Fruit fly (Drosophila melanogaster) whole organism, embryonic: ENCODE data around the gene CG9782.
A peak's percentile ranks its signal among the peaks of the same experiment; 100 is the strongest.

ENCODE experiments used
- BEAF-32 ChIP-seq: fragments of 200-800 bp; sonication (Bioruptor generic); optimal IDR thresholded peaks from 3 replicates; lab custom pipeline; 2017; ENCODE audit warnings: missing biosample characterization, missing genetic modification characterization, mild to moderate bottlenecking, moderate library complexity, missing genetic modification reagents
- CG11085 ChIP-seq: fragments of 200-800 bp; sonication (Bioruptor generic); IDR thresholded peaks from 2 replicates; pipeline ENCODE4 v1.3.6; 2022; ENCODE audit warnings: missing biosample characterization, missing genetic modification characterization
- CG12071 ChIP-seq: fragments of 200-800 bp; sonication (Bioruptor generic); optimal IDR thresholded peaks from 3 replicates; lab custom pipeline; 2018; ENCODE audit warnings: missing biosample characterization, mild to moderate bottlenecking, missing genetic modification characterization
- CG12659 ChIP-seq: fragments of 200-800 bp; sonication (Bioruptor generic); optimal IDR thresholded peaks from 3 replicates; lab custom pipeline; 2017; ENCODE audit warnings: mild to moderate bottlenecking, missing biosample characterization, missing genetic modification reagents, missing genetic modification characterization
- CG15269 ChIP-seq: fragments of 200-800 bp; sonication (Bioruptor generic); optimal IDR thresholded peaks from 2 replicates; lab custom pipeline; 2018; ENCODE audit warnings: missing biosample characterization, mild to moderate bottlenecking, missing genetic modification characterization, moderate library complexity
- CG16815 ChIP-seq: fragments of 200-800 bp; sonication (Bioruptor generic); optimal IDR thresholded peaks from 3 replicates; lab custom pipeline; 2017; ENCODE audit warnings: missing biosample characterization, mild to moderate bottlenecking, missing genetic modification characterization
- CG17361 ChIP-seq: fragments of 200-800 bp; sonication (Bioruptor generic); IDR thresholded peaks from 3 replicates; pipeline ENCODE4 v1.3.6; 2022; ENCODE audit warnings: missing biosample characterization, missing genetic modification characterization
- CG18476 ChIP-seq: fragments of 200-800 bp; sonication (Bioruptor generic); optimal IDR thresholded peaks from 2 replicates; lab custom pipeline; 2016; ENCODE audit warnings: missing biosample characterization, mild to moderate bottlenecking, missing genetic modification characterization
- CG30403 ChIP-seq: fragments of 200-800 bp; sonication (Bioruptor generic); optimal IDR thresholded peaks from 3 replicates; lab custom pipeline; 2016; ENCODE audit warnings: missing biosample characterization, missing genetic modification characterization
- CG4854 ChIP-seq: fragments of 200-800 bp; sonication (Bioruptor generic); optimal IDR thresholded peaks from 2 replicates; lab custom pipeline; 2016; ENCODE audit warnings: missing biosample characterization, missing genetic modification characterization, inconsistent platforms
- CG6254 ChIP-seq: fragments of 200-800 bp; sonication (Bioruptor generic); optimal IDR thresholded peaks from 3 replicates; lab custom pipeline; 2017; ENCODE audit warnings: mild to moderate bottlenecking, missing biosample characterization, missing genetic modification reagents, missing genetic modification characterization
- CG7987 ChIP-seq: fragments of 200-800 bp; sonication (Bioruptor generic); optimal IDR thresholded peaks from 2 replicates; lab custom pipeline; 2018; ENCODE audit warnings: missing biosample characterization, mild to moderate bottlenecking, missing genetic modification characterization, moderate library complexity
- CG8478 ChIP-seq: fragments of >200 bp; optimal IDR thresholded peaks from 2 replicates; lab custom pipeline; 2018
- CG8765 ChIP-seq: fragments of 200-800 bp; sonication (Bioruptor generic); IDR thresholded peaks from 2 replicates; pipeline ENCODE4 v1.3.6; 2022; ENCODE audit warnings: missing biosample characterization, missing genetic modification characterization
- CG9215 ChIP-seq: fragments of 200-800 bp; sonication (Bioruptor generic); IDR thresholded peaks from 2 replicates; pipeline ENCODE4 v1.3.6; 2022; ENCODE audit warnings: missing biosample characterization, missing genetic modification characterization
- CG9876 ChIP-seq: fragments of 200-800 bp; sonication (Bioruptor generic); optimal IDR thresholded peaks from 2 replicates; lab custom pipeline; 2016; ENCODE audit warnings: missing biosample characterization, missing genetic modification characterization
- D19A ChIP-seq: fragments of 200-800 bp; optimal IDR thresholded peaks from 3 replicates; lab custom pipeline; 2019; ENCODE audit warnings: missing biosample characterization, mild to moderate bottlenecking, missing genetic modification characterization, moderate library complexity
- Dip3 ChIP-seq: fragments of 200-800 bp; sonication (Bioruptor generic); optimal IDR thresholded peaks from 3 replicates; lab custom pipeline; 2016; ENCODE audit warnings: missing biosample characterization, missing genetic modification characterization
- Ets65A ChIP-seq: fragments of 200-800 bp; sonication (Bioruptor generic); peaks from one replicate; lab custom pipeline; 2016; ENCODE audit warnings: missing biosample characterization, missing genetic modification characterization
- HLH4C ChIP-seq: fragments of 200-800 bp; sonication (Bioruptor generic); IDR thresholded peaks from 3 replicates; pipeline ENCODE4 v1.3.6; 2022; ENCODE audit warnings: missing biosample characterization, missing genetic modification characterization; ENCODE audit not compliant: partially characterized antibody
- HLH54F ChIP-seq: fragments of 200-800 bp; sonication (Bioruptor generic); optimal IDR thresholded peaks from 3 replicates; lab custom pipeline; 2016; ENCODE audit warnings: missing biosample characterization, missing genetic modification characterization
- Hsf ChIP-seq: fragments of 200-800 bp; sonication (Bioruptor generic); optimal IDR thresholded peaks from 3 replicates; lab custom pipeline; 2016; ENCODE audit warnings: missing biosample characterization, missing genetic modification characterization
- NC2β ChIP-seq: fragments of 200-800 bp; sonication (Bioruptor generic); optimal IDR thresholded peaks from 2 replicates; lab custom pipeline; 2016; ENCODE audit warnings: missing biosample characterization, missing genetic modification characterization
- Nf-YB ChIP-seq: fragments of 200-800 bp; sonication (Bioruptor generic); optimal IDR thresholded peaks from 3 replicates; lab custom pipeline; 2019; ENCODE audit warnings: missing biosample characterization, mild to moderate bottlenecking, missing genetic modification characterization, moderate library complexity
- Nf-YC ChIP-seq: fragments of 200-800 bp; optimal IDR thresholded peaks from 3 replicates; lab custom pipeline; 2019; ENCODE audit warnings: missing biosample characterization, mild to moderate bottlenecking, missing genetic modification characterization, moderate library complexity
- Pdp1 ChIP-seq, 2 experiments: fragments of 200-800 bp; sonication (Bioruptor generic); optimal IDR thresholded peaks; 3 replicates each; lab custom pipeline; 2016; ENCODE audit warnings: missing biosample characterization in 2 of 2, missing genetic modification characterization in 2 of 2, mild to moderate bottlenecking in 1 of 2, moderate library complexity in 1 of 2
- Ptx1 ChIP-seq: fragments of 200-800 bp; sonication (Bioruptor generic); IDR thresholded peaks from 2 replicates; pipeline ENCODE4 v1.3.6; 2022; ENCODE audit warnings: missing biosample characterization, missing genetic modification characterization
- Side ChIP-seq: fragments of 200-800 bp; sonication (Bioruptor generic); optimal IDR thresholded peaks from 2 replicates; lab custom pipeline; 2016; ENCODE audit warnings: missing biosample characterization, missing genetic modification characterization
- TFAM ChIP-seq: fragments of 200-800 bp; sonication (Bioruptor generic); optimal IDR thresholded peaks from 2 replicates; lab custom pipeline; 2017; ENCODE audit warnings: missing biosample characterization, missing genetic modification characterization, inconsistent platforms
- Tbp ChIP-seq: fragments of >200 bp; optimal IDR thresholded peaks from 2 replicates; lab custom pipeline; 2018; ENCODE audit warnings: missing biosample characterization, missing genetic modification characterization
- br ChIP-seq: fragments of >200 bp; optimal IDR thresholded peaks from 2 replicates; lab custom pipeline; 2017
- cato ChIP-seq: fragments of 200-800 bp; sonication (Bioruptor generic); optimal IDR thresholded peaks from 2 replicates; lab custom pipeline; 2016; ENCODE audit warnings: missing biosample characterization, missing genetic modification characterization, borderline replicate concordance
- crc ChIP-seq: fragments of 200-800 bp; sonication (Bioruptor generic); optimal IDR thresholded peaks from 2 replicates; lab custom pipeline; 2016; ENCODE audit warnings: missing biosample characterization, missing genetic modification characterization
- cwo ChIP-seq: fragments of 200-800 bp; sonication (Bioruptor generic); optimal IDR thresholded peaks from 3 replicates; lab custom pipeline; 2017; ENCODE audit warnings: missing biosample characterization, missing genetic modification characterization, mild to moderate bottlenecking, moderate library complexity, missing genetic modification reagents
- ems ChIP-seq: fragments of 200-800 bp; sonication (Bioruptor generic); optimal IDR thresholded peaks from 3 replicates; lab custom pipeline; 2016; ENCODE audit warnings: missing biosample characterization, missing genetic modification characterization
- eyg ChIP-seq: fragments of 200-800 bp; sonication (Bioruptor generic); optimal IDR thresholded peaks from 3 replicates; lab custom pipeline; 2016; ENCODE audit warnings: missing biosample characterization, missing genetic modification characterization
- inv ChIP-seq: fragments of 200-800 bp; sonication (Bioruptor generic); IDR thresholded peaks from 2 replicates; pipeline ENCODE4 v1.3.6; 2022; ENCODE audit warnings: missing biosample characterization, missing genetic modification characterization; ENCODE audit not compliant: partially characterized antibody
- mirr ChIP-seq: fragments of 200-800 bp; sonication (Bioruptor generic); optimal IDR thresholded peaks from 3 replicates; lab custom pipeline; 2018; ENCODE audit warnings: missing biosample characterization, mild to moderate bottlenecking, missing genetic modification characterization
- oc ChIP-seq: fragments of 200-800 bp; sonication (Bioruptor generic); optimal IDR thresholded peaks from 2 replicates; lab custom pipeline; 2018; ENCODE audit warnings: missing biosample characterization, mild to moderate bottlenecking, missing genetic modification characterization, moderate library complexity
- odd ChIP-seq: fragments of 200-800 bp; sonication (Bioruptor generic); optimal IDR thresholded peaks from 2 replicates; lab custom pipeline; 2017; ENCODE audit warnings: missing biosample characterization, mild to moderate bottlenecking, missing genetic modification characterization
- pan ChIP-seq, 4 experiments: fragments of >200 bp in 3 of 4; fragments of 200-800 bp in 1 of 4; sonication (Bioruptor generic) in 1 of 4; optimal IDR thresholded peaks in 3 of 4; IDR thresholded peaks in 1 of 4; 2 replicates each; pipeline versions ENCODE4 v1.3.6 to Lab custom; 2017 to 2022; ENCODE audit warnings: missing biosample characterization in 2 of 4, missing genetic modification characterization in 2 of 4, mixed read lengths in 1 of 4
- prd ChIP-seq, 3 experiments: fragments of >200 bp in 2 of 3; fragments of 200-800 bp in 1 of 3; sonication (Bioruptor generic) in 1 of 3; optimal IDR thresholded peaks in 2 of 3; IDR thresholded peaks in 1 of 3; 2 replicates in 2 of 3; 3 replicates in 1 of 3; pipeline versions ENCODE4 v1.3.6 to Lab custom; 2017 to 2022; ENCODE audit warnings: missing biosample characterization in 1 of 3, missing genetic modification characterization in 1 of 3
- pzg ChIP-seq: fragments of 200-800 bp; sonication (Bioruptor generic); optimal IDR thresholded peaks from 3 replicates; lab custom pipeline; 2018; ENCODE audit warnings: missing biosample characterization, mild to moderate bottlenecking, missing genetic modification characterization, moderate library complexity
- slbo ChIP-seq: fragments of 200-800 bp; sonication (Bioruptor generic); IDR thresholded peaks from 2 replicates; pipeline ENCODE4 v1.3.6; 2022; ENCODE audit warnings: missing biosample characterization, missing genetic modification characterization
- tin ChIP-seq: fragments of 200-800 bp; sonication (Bioruptor generic); optimal IDR thresholded peaks from 3 replicates; lab custom pipeline; 2016; ENCODE audit warnings: missing biosample characterization, missing genetic modification characterization
- twi ChIP-seq: fragments of 200-800 bp; optimal IDR thresholded peaks from 2 replicates; lab custom pipeline; 2019; ENCODE audit warnings: missing biosample characterization, mild to moderate bottlenecking, missing genetic modification characterization, moderate library complexity
- wek ChIP-seq: fragments of 200-800 bp; sonication (Bioruptor generic); optimal IDR thresholded peaks from 3 replicates; lab custom pipeline; 2018; ENCODE audit warnings: missing biosample characterization, mild to moderate bottlenecking, missing genetic modification characterization, moderate library complexity
- zen ChIP-seq: fragments of 200-800 bp; sonication (Bioruptor generic); optimal IDR thresholded peaks from 3 replicates; lab custom pipeline; 2018; ENCODE audit warnings: missing biosample characterization, mild to moderate bottlenecking, missing genetic modification characterization, moderate library complexity
- zen2 ChIP-seq: fragments of 200-800 bp; sonication (Bioruptor generic); IDR thresholded peaks from 3 replicates; pipeline ENCODE4 v1.3.6; 2022; ENCODE audit warnings: missing biosample characterization, missing genetic modification characterization; ENCODE audit not compliant: partially characterized antibody
- zf30C ChIP-seq: fragments of 200-800 bp; sonication (Bioruptor generic); optimal IDR thresholded peaks from 3 replicates; lab custom pipeline; 2018; ENCODE audit warnings: missing biosample characterization, mild to moderate bottlenecking, missing genetic modification characterization

Gene CG9782

dm6 chrX:16598336-16598977, 22.9 kb downstream of the CG9782 start (continued):
- TF ChIP-seq Nf-YB (GFP tag; lab: Kevin White, UChicago) (no peak), Ptx1 (GFP tag; lab: Robert Waterston, UW) (no peak), HLH4C (GFP tag; lab: Robert Waterston, UW) (no peak), NC2β (GFP tag; lab: Kevin White, UChicago) (no peak), eyg (GFP tag; lab: Kevin White, UChicago) (no peak), BEAF-32 (GFP tag; lab: Kevin White, UChicago) (no peak), CG6254 (GFP tag; lab: Kevin White, UChicago) (no peak), inv (GFP tag; lab: Robert Waterston, UW) (no peak), Pdp1 (GFP tag; optimal IDR thresholded peaks at IDR 0.05; lab: Kevin White, UChicago) (peak in 1 of 2 experiments; percentile 23), CG7987 (GFP tag; lab: Kevin White, UChicago) (peak; percentile 9), twi (tag; lab: Kevin White, UChicago) (no peak), CG12659 (GFP tag; lab: Kevin White, UChicago) (peak; percentile 32), CG9215 (GFP tag; lab: Robert Waterston, UW) (no peak), slbo (GFP tag; lab: Robert Waterston, UW) (no peak), Side (GFP tag; lab: Kevin White, UChicago) (no peak), CG9876 (GFP tag; lab: Kevin White, UChicago) (no peak), odd (GFP tag; lab: Kevin White, UChicago) (no peak), CG15269 (no peak), prd (optimal IDR thresholded peaks at IDR 0.05; lab: Kevin White, UChicago) (no peak), prd (GFP tag; IDR thresholded peaks at IDR 0.05; lab: Robert Waterston, UW) (no peak), zf30C (GFP tag; lab: Kevin White, UChicago) (no peak), pan (optimal IDR thresholded peaks at IDR 0.05; lab: Kevin White, UChicago) (no peak), pan (GFP tag; optimal IDR thresholded peaks at IDR 0.05 in 1 of 2, IDR thresholded peaks at IDR 0.05 in 1 of 2) (no peak), mirr (peak; percentile 45), CG11085 (GFP tag; lab: Robert Waterston, UW) (no peak), pzg (GFP tag; lab: Kevin White, UChicago) (peak; percentile 33), CG17361 (GFP tag; lab: Robert Waterston, UW) (peak; percentile 53; the same call in 1 of the 3 replicates), CG8478 (lab: Kevin White, UChicago) (no peak), CG8765 (GFP tag; lab: Robert Waterston, UW) (no peak), cato (GFP tag; lab: Kevin White, UChicago) (no peak), CG12071 (GFP tag; lab: Kevin White, UChicago) (no peak), CG4854 (GFP tag; lab: Kevin White, UChicago) (no peak), oc (tag; lab: Kevin White, UChicago) (no peak), CG18476 (GFP tag; lab: Kevin White, UChicago) (no peak), br (lab: Kevin White, UChicago) (no peak), CG16815 (GFP tag; lab: Kevin White, UChicago) (no peak), ems (GFP tag; lab: Kevin White, UChicago) (no peak), Nf-YC (no peak), TFAM (GFP tag; lab: Kevin White, UChicago) (no peak), HLH54F (GFP tag; lab: Kevin White, UChicago) (no peak), Dip3 (no peak), zen (peak; percentile 11), D19A (tag; lab: Kevin White, UChicago) (no peak), Tbp (GFP tag; lab: Kevin White, UChicago) (no peak), tin (GFP tag; lab: Kevin White, UChicago) (no peak), zen2 (GFP tag; lab: Robert Waterston, UW) (no peak), wek (GFP tag; lab: Kevin White, UChicago) (peak; percentile 46), cwo (GFP tag; lab: Kevin White, UChicago) (no peak), crc (GFP tag; lab: Kevin White, UChicago) (no peak), Ets65A (GFP tag; lab: Kevin White, UChicago) (peak; percentile 36), Hsf (GFP tag; lab: Kevin White, UChicago) (no peak), CG30403 (peak; percentile 10)
